Worm (Caenorhabditis elegans): Measurements from ENCODE around the gene hil-6.

hil-6 gene

ce11 chrV:1986954-1987353, 44.4 kb downstream of the hil-6 start, which contains the start of gene T08B1.1:
TSS of gene T08B1.1 (minus strand) at chrV:1987045.
- TF ChIP-seq unc-62 (GFP tag; optimal IDR thresholded peaks at IDR 0.05), result no peak
